Worm (Caenorhabditis elegans) whole organism, young adult: ENCODE measurements around the gene timp-1.

Experiments
- B0019.2 ChIP-seq: fragments of 200-800 bp; sonication (Bioruptor generic); conservative IDR thresholded peaks from 2 replicates; pipeline ENCODE4 v1.3.6; 2022; ENCODE audit warnings: missing genetic modification reagents, missing genetic modification characterization, missing compliant biosample characterization
- B0035.1 ChIP-seq: sonication (generic microtip); optimal IDR thresholded peaks from 2 replicates; lab custom pipeline; 2016; ENCODE audit warnings: missing genetic modification characterization, mild to moderate bottlenecking, missing compliant biosample characterization, missing genotype, missing genetic modification reagents
- B0336.3 ChIP-seq: fragments of 200-800 bp; sonication (Bioruptor generic); IDR thresholded peaks from 2 replicates; pipeline ENCODE4 v1.3.6; 2022; ENCODE audit warnings: missing genetic modification characterization, missing compliant biosample characterization
- F10E7.11 ChIP-seq: sonication (generic microtip); optimal IDR thresholded peaks from 2 replicates; lab custom pipeline; 2017; ENCODE audit warnings: mild to moderate bottlenecking, missing genetic modification characterization, moderate library complexity, missing compliant biosample characterization
- F22D6.2 ChIP-seq: sonication (generic microtip); optimal IDR thresholded peaks from 2 replicates; lab custom pipeline; 2016; ENCODE audit warnings: mild to moderate bottlenecking, missing genetic modification characterization, missing compliant biosample characterization
- F39B2.1 ChIP-seq: fragments of 200-800 bp; sonication (Bioruptor generic); IDR thresholded peaks from 2 replicates; pipeline ENCODE4 v1.3.6; 2022; ENCODE audit warnings: missing genetic modification reagents, missing genetic modification characterization, missing compliant biosample characterization
- F49E8.2 ChIP-seq: sonication (generic microtip); optimal IDR thresholded peaks from 3 replicates; lab custom pipeline; 2017; ENCODE audit warnings: missing genetic modification characterization, mild to moderate bottlenecking, missing compliant biosample characterization, antibody characterized with exemption, moderate library complexity; ENCODE audit not compliant: insufficient read depth
- F57A8.1 ChIP-seq: fragments of 200-800 bp; sonication (Bioruptor generic); optimal IDR thresholded peaks from 2 replicates; lab custom pipeline; 2018; ENCODE audit warnings: mild to moderate bottlenecking, missing genetic modification characterization, moderate library complexity, missing compliant biosample characterization
- Y53F4B.3 ChIP-seq: fragments of 200-800 bp; sonication (Bioruptor generic); IDR thresholded peaks from 2 replicates; pipeline ENCODE4 v1.3.6; 2022; ENCODE audit warnings: missing genetic modification reagents, missing genetic modification characterization, missing compliant biosample characterization
- Y53G8AR.9 ChIP-seq: fragments of 200-800 bp; sonication (Bioruptor generic); conservative IDR thresholded peaks from 2 replicates; pipeline ENCODE4 v1.3.6; 2022; ENCODE audit warnings: missing genetic modification reagents, missing genetic modification characterization, missing compliant biosample characterization
- Y56A3A.18 ChIP-seq: fragments of 200-800 bp; sonication (Bioruptor generic); IDR thresholded peaks from 2 replicates; pipeline ENCODE4 v1.3.6; 2022; ENCODE audit warnings: missing genetic modification reagents, missing genetic modification characterization, missing compliant biosample characterization
- Y67H2A.10 ChIP-seq: fragments of 200-800 bp; sonication (Bioruptor generic); conservative IDR thresholded peaks from 2 replicates; pipeline ENCODE4 v1.3.6; 2022; ENCODE audit warnings: missing genetic modification reagents, missing genetic modification characterization, missing compliant biosample characterization
- Y79H2A.3 ChIP-seq: fragments of 200-800 bp; sonication (Bioruptor generic); conservative IDR thresholded peaks from 2 replicates; pipeline ENCODE4 v1.3.6; 2022; ENCODE audit warnings: missing genetic modification reagents, missing genetic modification characterization, missing compliant biosample characterization
- ZK185.1 ChIP-seq: sonication (generic microtip); optimal IDR thresholded peaks from 2 replicates; lab custom pipeline; 2016; ENCODE audit warnings: mild to moderate bottlenecking, missing genetic modification characterization, missing compliant biosample characterization; ENCODE audit not compliant: poor library complexity, severe bottlenecking
- atf-7 ChIP-seq: sonication (generic microtip); optimal IDR thresholded peaks from 2 replicates; lab custom pipeline; 2017; ENCODE audit warnings: mild to moderate bottlenecking, missing genetic modification characterization, missing compliant biosample characterization
- athp-1 ChIP-seq: sonication (generic microtip); optimal IDR thresholded peaks from 2 replicates; lab custom pipeline; 2017; ENCODE audit warnings: mild to moderate bottlenecking, missing genetic modification characterization, missing compliant biosample characterization
- bed-1 ChIP-seq: fragments of 200-800 bp; sonication (Bioruptor generic); IDR thresholded peaks from 2 replicates; pipeline ENCODE4 v1.3.6; 2022; ENCODE audit warnings: missing genetic modification reagents, missing genetic modification characterization, missing compliant biosample characterization
- bed-2 ChIP-seq: fragments of 200-800 bp; sonication (Bioruptor generic); IDR thresholded peaks from 2 replicates; pipeline ENCODE4 v1.3.6; 2022; ENCODE audit warnings: missing genetic modification reagents, missing genetic modification characterization, missing compliant biosample characterization
- cebp-1 ChIP-seq, 2 experiments: fragments of 200-800 bp in 1 of 2; sonication (Bioruptor generic) in 1 of 2; sonication (generic microtip) in 1 of 2; IDR thresholded peaks in 1 of 2; optimal IDR thresholded peaks in 1 of 2; 2 replicates each; pipeline versions ENCODE4 v1.3.6 to Lab custom; 2017 to 2022; ENCODE audit warnings: missing compliant biosample characterization in 2 of 2, missing genetic modification characterization in 2 of 2, mild to moderate bottlenecking in 1 of 2, missing genetic modification reagents in 1 of 2, moderate library complexity in 1 of 2
- ceh-58 ChIP-seq: fragments of 200-800 bp; sonication (Bioruptor generic); IDR thresholded peaks from 2 replicates; pipeline ENCODE4 v1.3.6; 2022; ENCODE audit warnings: missing genetic modification characterization, missing compliant biosample characterization
- ceh-79 ChIP-seq: sonication (generic microtip); optimal IDR thresholded peaks from 2 replicates; lab custom pipeline; 2017; ENCODE audit warnings: mild to moderate bottlenecking, missing genetic modification characterization, missing compliant biosample characterization
- die-1 ChIP-seq: sonication (generic microtip); optimal IDR thresholded peaks from 2 replicates; lab custom pipeline; 2016; ENCODE audit warnings: missing genotype, mild to moderate bottlenecking, missing genetic modification characterization, missing compliant biosample characterization
- dox-1 ChIP-seq: fragments of 200-800 bp; sonication (Bioruptor generic); IDR thresholded peaks from 2 replicates; pipeline ENCODE4 v1.3.6; 2022; ENCODE audit warnings: missing genetic modification reagents, missing genetic modification characterization, missing compliant biosample characterization
- dpff-1 ChIP-seq: sonication (generic microtip); optimal IDR thresholded peaks from 2 replicates; lab custom pipeline; 2017; ENCODE audit warnings: mild to moderate bottlenecking, missing genetic modification characterization, missing compliant biosample characterization
- egl-18 ChIP-seq: fragments of 200-800 bp; sonication (Bioruptor generic); IDR thresholded peaks from 2 replicates; pipeline ENCODE4 v1.3.6; 2022; ENCODE audit warnings: missing genetic modification reagents, missing genetic modification characterization, missing compliant biosample characterization
- him-1 ChIP-seq: sonication (generic microtip); optimal IDR thresholded peaks from 2 replicates; lab custom pipeline; 2016; ENCODE audit warnings: missing genotype, missing genetic modification reagents, missing genetic modification characterization, missing compliant biosample characterization
- hmg-1.2 ChIP-seq: fragments of 200-800 bp; sonication (Bioruptor generic); IDR thresholded peaks from 2 replicates; pipeline ENCODE4 v1.3.6; 2022; ENCODE audit warnings: missing genetic modification reagents, missing genetic modification characterization, missing compliant biosample characterization
- hmg-20 ChIP-seq: fragments of 200-800 bp; sonication (Bioruptor generic); IDR thresholded peaks from 2 replicates; pipeline ENCODE4 v1.3.6; 2022; ENCODE audit warnings: missing genetic modification reagents, missing genetic modification characterization, missing compliant biosample characterization
- lin-40 ChIP-seq: sonication (generic microtip); optimal IDR thresholded peaks from 2 replicates; lab custom pipeline; 2016; ENCODE audit warnings: missing genetic modification characterization, mild to moderate bottlenecking, missing compliant biosample characterization, missing genotype, missing genetic modification reagents
- lsl-1 ChIP-seq: fragments of 200-800 bp; sonication (Bioruptor generic); optimal IDR thresholded peaks from 2 replicates; lab custom pipeline; 2018; ENCODE audit warnings: mild to moderate bottlenecking, missing genetic modification characterization, moderate library complexity, missing compliant biosample characterization
- madf-6 ChIP-seq: fragments of 200-800 bp; sonication (Bioruptor generic); IDR thresholded peaks from 2 replicates; pipeline ENCODE4 v1.3.6; 2022; ENCODE audit warnings: missing genetic modification reagents, missing genetic modification characterization, missing compliant biosample characterization
- madf-8 ChIP-seq: fragments of 200-800 bp; sonication (Bioruptor generic); conservative IDR thresholded peaks from 2 replicates; pipeline ENCODE4 v1.3.6; 2022; ENCODE audit warnings: missing genetic modification reagents, missing genetic modification characterization, missing compliant biosample characterization
- mcd-1 ChIP-seq: fragments of 200-800 bp; sonication (Bioruptor generic); IDR thresholded peaks from 2 replicates; pipeline ENCODE4 v1.3.6; 2022; ENCODE audit warnings: missing genetic modification reagents, missing genetic modification characterization, missing compliant biosample characterization
- nhr-27 ChIP-seq: fragments of 200-800 bp; sonication (Bioruptor generic); optimal IDR thresholded peaks from 2 replicates; lab custom pipeline; 2018; ENCODE audit warnings: mild to moderate bottlenecking, missing genetic modification characterization, moderate library complexity, missing compliant biosample characterization
- nhr-80 ChIP-seq: sonication (generic microtip); optimal IDR thresholded peaks from 2 replicates; lab custom pipeline; 2016; ENCODE audit warnings: missing genetic modification characterization, missing compliant biosample characterization
- nhr-90 ChIP-seq: sonication (generic microtip); optimal IDR thresholded peaks from 2 replicates; lab custom pipeline; 2016; ENCODE audit warnings: missing genotype, mild to moderate bottlenecking, missing genetic modification characterization, missing compliant biosample characterization
- pbrm-1 ChIP-seq: fragments of 200-800 bp; sonication (Bioruptor generic); IDR thresholded peaks from 2 replicates; pipeline ENCODE4 v1.3.6; 2022; ENCODE audit warnings: missing genetic modification reagents, missing genetic modification characterization, missing compliant biosample characterization
- rpc-1 ChIP-seq, 2 experiments: fragments of 150-350 bp in 1 of 2; sonication (generic microtip) in 1 of 2; optimal IDR thresholded peaks; 2 replicates each; lab custom pipeline; 2014 to 2018; ENCODE audit warnings: missing biosample characterization in 1 of 2, missing genetic modification characterization in 1 of 2, missing genetic modification reagents in 1 of 2, missing genotype in 1 of 2
- sdz-38 ChIP-seq: sonication (generic microtip); optimal IDR thresholded peaks from 2 replicates; lab custom pipeline; 2016; ENCODE audit warnings: missing genotype, missing genetic modification characterization, missing compliant biosample characterization
- snpc-1.1 ChIP-seq: sonication (generic microtip); optimal IDR thresholded peaks from 2 replicates; lab custom pipeline; 2017; ENCODE audit warnings: missing genetic modification characterization, mild to moderate bottlenecking, missing compliant biosample characterization, antibody characterized with exemption, moderate library complexity, missing genotype, missing genetic modification reagents; ENCODE audit not compliant: insufficient read depth
- snpc-4 ChIP-seq, 5 experiments: fragments of 150-350 bp in 1 of 5; sonication (generic microtip) in 4 of 5; optimal IDR thresholded peaks; 2 replicates each; lab custom pipeline; 2014 to 2018; ENCODE audit warnings: missing genetic modification characterization in 5 of 5, missing biosample characterization in 3 of 5, antibody characterized with exemption in 2 of 5, mild to moderate bottlenecking in 2 of 5, missing compliant biosample characterization in 2 of 5, missing genotype in 2 of 5, moderate library complexity in 2 of 5, missing genetic modification reagents in 1 of 5
- tbx-9 ChIP-seq: sonication (generic microtip); optimal IDR thresholded peaks from 2 replicates; lab custom pipeline; 2016; ENCODE audit warnings: borderline replicate concordance, missing genetic modification characterization, inconsistent platforms, missing compliant biosample characterization
- zim-3 ChIP-seq: sonication (generic microtip); optimal IDR thresholded peaks from 2 replicates; lab custom pipeline; 2017; ENCODE audit warnings: mild to moderate bottlenecking, missing genetic modification characterization, moderate library complexity, missing compliant biosample characterization
- ztf-18 ChIP-seq: sonication (generic microtip); optimal IDR thresholded peaks from 2 replicates; lab custom pipeline; 2016; ENCODE audit warnings: missing genotype, mild to moderate bottlenecking, missing genetic modification characterization, missing compliant biosample characterization
- ztf-3 ChIP-seq: fragments of 200-800 bp; sonication (Bioruptor generic); optimal IDR thresholded peaks from 2 replicates; lab custom pipeline; 2018; ENCODE audit warnings: mild to moderate bottlenecking, missing genetic modification characterization, missing compliant biosample characterization

The timp-1 gene

DNA sequence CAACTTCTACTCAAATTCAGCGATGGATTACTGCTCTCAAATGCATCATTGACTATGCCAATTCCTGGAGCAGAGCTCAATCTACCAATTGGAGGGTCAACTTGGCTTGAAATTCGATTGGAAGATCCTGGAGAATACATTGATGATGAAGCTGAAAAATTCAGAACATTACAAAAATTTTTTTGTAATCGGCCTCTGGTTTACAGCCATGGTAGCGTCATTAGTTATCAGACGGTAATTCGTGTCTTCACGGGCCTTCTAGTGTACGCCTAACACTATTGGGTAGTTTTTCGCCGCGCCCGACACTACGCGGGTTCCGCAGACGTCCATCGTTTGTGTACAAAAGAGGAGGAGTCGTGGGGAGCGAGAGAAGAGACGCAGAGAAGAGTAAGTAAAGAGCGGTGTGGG is 21.7 kb downstream of the timp-1 start (continued):
- no peak for TF ChIP-seq Y67H2A.10 (GFP tag; lab: Robert Waterston, UW)
- peak; percentile 96 for TF ChIP-seq F49E8.2 (tag; lab: Kevin White, UChicago)
- TF ChIP-seq snpc-4 (GFP tag; optimal IDR thresholded peaks at IDR 0.05; lab: Kevin White, UChicago), result peak; percentile 100
- TF ChIP-seq snpc-4 (tag; optimal IDR thresholded peaks at IDR 0.05; lab: Kevin White, UChicago), result peak; percentile 99 to 100 (median 100)
- TF ChIP-seq him-1 (tag; lab: Kevin White, UChicago), result peak; percentile 99
- TF ChIP-seq F57A8.1 (GFP tag; lab: Kevin White, UChicago), result no peak
- TF ChIP-seq ceh-58 (GFP tag; lab: Robert Waterston, UW), result no peak

DNA sequence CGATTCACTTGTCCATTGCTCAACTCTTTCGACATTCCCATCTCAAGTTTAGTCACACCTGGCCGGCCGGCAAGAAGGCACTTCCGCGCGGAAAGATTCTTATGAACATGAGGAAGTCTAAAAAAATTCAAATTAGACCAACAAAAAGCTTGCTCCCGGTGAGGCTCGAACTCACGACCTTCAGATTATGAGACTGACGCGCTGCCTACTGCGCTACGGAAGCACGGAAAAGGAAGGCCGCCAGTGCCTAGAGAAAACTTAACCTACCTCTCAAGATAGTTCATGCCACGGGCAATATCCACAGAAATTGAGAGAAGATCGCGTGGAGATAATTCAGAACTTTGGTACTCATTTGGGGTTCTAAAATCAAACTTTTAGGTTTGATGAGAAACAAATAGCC is 23.0 kb downstream of the timp-1 start:
- TF ChIP-seq madf-8 (GFP tag; lab: Robert Waterston, UW) (no peak), egl-18 (GFP tag; lab: Robert Waterston, UW) (no peak), Y79H2A.3 (GFP tag; lab: Robert Waterston, UW) (no peak), nhr-27 (no peak), ztf-3 (no peak), lin-40 (no peak), cebp-1 (GFP tag; IDR thresholded peaks at IDR 0.05; lab: Robert Waterston, UW) (no peak), cebp-1 (tag; optimal IDR thresholded peaks at IDR 0.05; lab: Kevin White, UChicago) (no peak), nhr-90 (tag; lab: Kevin White, UChicago) (peak; percentile 65), rpc-1 (optimal IDR thresholded peaks at IDR 0.05; lab: Kevin White, UChicago) (peak; percentile 59), rpc-1 (tag; optimal IDR thresholded peaks at IDR 0.05; lab: Kevin White, UChicago) (peak; percentile 79), ceh-79 (tag; lab: Kevin White, UChicago) (no peak), Y53F4B.3 (GFP tag; lab: Robert Waterston, UW) (no peak), bed-1 (GFP tag; lab: Robert Waterston, UW) (no peak), bed-2 (GFP tag; lab: Robert Waterston, UW) (no peak), snpc-1.1 (tag; lab: Kevin White, UChicago) (peak; percentile 53), atf-7 (tag; lab: Kevin White, UChicago) (no peak), B0035.1 (tag; lab: Kevin White, UChicago) (no peak), Y56A3A.18 (GFP tag; lab: Robert Waterston, UW) (no peak), B0336.3 (GFP tag; lab: Robert Waterston, UW) (no peak), B0019.2 (no peak), Y53G8AR.9 (GFP tag; lab: Robert Waterston, UW) (no peak), hmg-20 (GFP tag; lab: Robert Waterston, UW) (no peak), nhr-80 (tag; lab: Kevin White, UChicago) (no peak), mcd-1 (GFP tag; lab: Robert Waterston, UW) (0 out of 2 replicates have a peak, but pooled peaks have one; percentile 25), F39B2.1 (GFP tag; lab: Robert Waterston, UW) (no peak), F10E7.11 (tag; lab: Kevin White, UChicago) (no peak), die-1 (tag; lab: Kevin White, UChicago) (peak; percentile 56), tbx-9 (no peak), athp-1 (tag; lab: Kevin White, UChicago) (no peak), zim-3 (peak; percentile 33), madf-6 (GFP tag; lab: Robert Waterston, UW) (peak; percentile 53; the same call in 1 of the 2 replicates), hmg-1.2 (peak; percentile 50; the same call in 1 of the 2 replicates), sdz-38 (tag; lab: Kevin White, UChicago) (no peak), ztf-18 (tag; lab: Kevin White, UChicago) (peak; percentile 26), dox-1 (GFP tag; lab: Robert Waterston, UW) (peak; percentile 62; the same call in 1 of the 2 replicates), pbrm-1 (GFP tag; lab: Robert Waterston, UW) (peak; percentile 77), F22D6.2 (tag; lab: Kevin White, UChicago) (no peak), dpff-1 (tag; lab: Kevin White, UChicago) (no peak), ZK185.1 (peak; percentile 65), lsl-1 (GFP tag; lab: Kevin White, UChicago) (peak; percentile 0), him-1 (tag; lab: Kevin White, UChicago) (peak; percentile 78)
